Worm (Caenorhabditis elegans): Measurements from ENCODE around the gene pifk-1.

ce11 chrX:960139-960538, 35.8 kb upstream of the pifk-1 start:
- TF ChIP-seq him-1 (tag; optimal IDR thresholded peaks at IDR 0.05) (no peak), W03F9.2 (tag; optimal IDR thresholded peaks at IDR 0.05) (no peak), dao-5 (tag; optimal IDR thresholded peaks at IDR 0.05) (no peak)

All from whole organism, L4/young adult.